Worm (Caenorhabditis elegans) whole organism, midembryonic: ENCODE measurements around the gene T10D4.6.

ENCODE experiments used
- klf-2 ChIP-seq: fragments of 200-800 bp; sonication (Bioruptor generic); conservative IDR thresholded peaks from 2 replicates; pipeline ENCODE4 v1.3.6; 2022; ENCODE audit warnings: missing genetic modification reagents, missing genetic modification characterization, missing compliant biosample characterization
- ref-1 ChIP-seq: fragments of 200-800 bp; sonication (Bioruptor generic); conservative IDR thresholded peaks from 2 replicates; pipeline ENCODE4 v1.3.6; 2022; ENCODE audit warnings: missing genetic modification reagents, missing genetic modification characterization, missing compliant biosample characterization
- tab-1 ChIP-seq: fragments of 200-800 bp; sonication (Bioruptor generic); IDR thresholded peaks from 2 replicates; pipeline ENCODE4 v1.3.6; 2022; ENCODE audit warnings: missing genetic modification characterization, missing compliant biosample characterization

DNA sequence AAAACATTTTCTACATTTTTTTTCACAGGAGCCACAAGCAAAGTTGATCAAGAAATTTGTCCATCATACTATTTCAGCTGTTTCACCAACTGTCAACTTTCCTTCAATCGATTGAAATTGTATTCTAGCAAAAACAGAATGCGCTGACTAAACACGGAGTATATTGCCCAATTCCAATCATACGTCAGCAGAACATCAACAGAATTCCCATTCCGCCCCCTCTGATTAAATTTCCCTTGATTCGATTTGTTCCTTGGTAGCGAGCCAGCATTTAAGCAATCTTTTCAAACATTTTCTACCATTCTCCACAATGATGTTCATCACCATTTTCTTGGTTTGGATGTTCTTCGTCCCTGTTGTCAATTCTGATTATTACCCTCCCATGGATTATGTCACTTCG, 26.7 kb downstream of the T10D4.6 start, which contains the start of gene T10D4.15:
- TF ChIP-seq klf-2 (GFP tag; lab: Robert Waterston, UW) (no peak), ref-1 (GFP tag; lab: Robert Waterston, UW) (no peak), tab-1 (no peak)
